Comparison of ENCODE assay signal across 4 worm cellular contexts in the genomic region with DNA sequence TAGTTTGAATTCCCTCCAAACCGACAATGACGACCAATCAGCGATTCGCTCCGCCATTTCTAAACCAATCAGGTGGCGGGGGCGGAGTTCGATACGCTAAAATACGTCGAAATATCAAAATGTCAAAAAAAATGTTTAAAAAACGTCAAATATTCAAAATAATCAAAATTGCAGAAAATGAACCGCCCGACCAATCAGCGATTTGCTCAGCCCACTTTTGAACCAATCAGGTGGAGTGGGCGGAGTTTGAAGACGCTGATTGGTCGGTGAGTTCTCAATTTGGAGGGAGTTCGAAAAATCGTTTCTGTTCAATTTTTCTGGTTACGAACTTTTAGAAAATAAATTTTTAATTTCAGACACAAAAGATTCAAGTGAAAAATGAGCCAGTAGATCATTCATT.
TF ChIP-seq lines count a peak whose summit lies in the region.

No protein-coding gene starts in this region.

TF ChIP-seq in whole organism, L3 larva, 47 proteins besides CTCF, POLR2A, EP300 and RAD21:
- TF ChIP-seq nhr-12 (tag; optimal IDR thresholded peaks at IDR 0.05; lab: Kevin White, UChicago) (no peak), lin-39 (tag; optimal IDR thresholded peaks at IDR 0.05; lab: Kevin White, UChicago) (no peak), nfya-1 (tag; optimal IDR thresholded peaks at IDR 0.05; lab: Kevin White, UChicago; ENCODE audit: insufficient read depth) (peak; percentile 71)

TF ChIP-seq in whole organism, L4 larva, 104 proteins besides CTCF, POLR2A, EP300 and RAD21:
- no peak for TF ChIP-seq lin-13 (GFP tag; optimal IDR thresholded peaks at IDR 0.05; lab: Kevin White, UChicago)
- TF ChIP-seq aha-1 (tag; lab: Kevin White, UChicago) = peak; percentile 32

TF ChIP-seq in whole organism, late embryonic, 69 proteins besides CTCF, POLR2A, EP300 and RAD21:
- no peak for TF ChIP-seq C08G9.2 (tag; optimal IDR thresholded peaks at IDR 0.05; lab: Kevin White, UChicago)
- no peak for TF ChIP-seq sdc-2 (tag; optimal IDR thresholded peaks at IDR 0.05; lab: Kevin White, UChicago)
- TF ChIP-seq nfya-1 (tag; optimal IDR thresholded peaks at IDR 0.05; lab: Kevin White, UChicago) = peak; percentile 87
- no peak for TF ChIP-seq ceh-18 (tag; optimal IDR thresholded peaks at IDR 0.05; lab: Kevin White, UChicago)
- no peak for TF ChIP-seq ceh-22 (tag; optimal IDR thresholded peaks at IDR 0.05; lab: Kevin White, UChicago)
- no peak for TF ChIP-seq ceh-30 (tag; optimal IDR thresholded peaks at IDR 0.05; lab: Kevin White, UChicago)
- no peak for TF ChIP-seq ztf-16 (tag; optimal IDR thresholded peaks at IDR 0.05; lab: Kevin White, UChicago)
- no peak for TF ChIP-seq fkh-6 (tag; optimal IDR thresholded peaks at IDR 0.05; lab: Kevin White, UChicago)
TF ChIP-seq in whole organism, late embryonic: peak in this region for 1.

TF ChIP-seq in whole organism, young adult, 124 proteins besides CTCF, POLR2A, EP300 and RAD21:
- peak; percentile 52; the same call in 1 of the 2 replicates for TF ChIP-seq nfyb-1 (GFP tag; IDR thresholded peaks at IDR 0.05; lab: Robert Waterston, UW)
- TF ChIP-seq snpc-4 (GFP tag; optimal IDR thresholded peaks at IDR 0.05; lab: Kevin White, UChicago) = no peak
- no peak for TF ChIP-seq snpc-4 (tag; optimal IDR thresholded peaks at IDR 0.05; lab: Kevin White, UChicago)
TF ChIP-seq in whole organism, young adult: peak in this region for 1.
